Worm (Caenorhabditis elegans): ENCODE results near the gene mrp-4.

mrp-4 gene

ce11 chrX:9883837-9884324, at the start of gene mrp-4:
mrp-4 (plus strand) TSS chrX:9884274.
- no peak for TF ChIP-seq mls-2 (tag; optimal IDR thresholded peaks at IDR 0.05)
- TF ChIP-seq mab-5 (tag; optimal IDR thresholded peaks at IDR 0.05): no peak
- TF ChIP-seq drap-1 (GFP tag; optimal IDR thresholded peaks at IDR 0.05): no peak
- TF ChIP-seq unc-120 (tag; optimal IDR thresholded peaks at IDR 0.05; ENCODE audit: poor library complexity, severe bottlenecking): no peak
- TF ChIP-seq ces-1 (GFP tag; optimal IDR thresholded peaks at IDR 0.05): no peak
- no peak for TF ChIP-seq lsy-2 (tag; optimal IDR thresholded peaks at IDR 0.05)
- TF ChIP-seq bed-3 (GFP tag; optimal IDR thresholded peaks at IDR 0.05): no peak
- no peak for TF ChIP-seq ceh-43 (GFP tag; optimal IDR thresholded peaks at IDR 0.05)
- no peak for TF ChIP-seq nhr-28 (tag; optimal IDR thresholded peaks at IDR 0.05)
- no peak for TF ChIP-seq nhr-237 (tag; optimal IDR thresholded peaks at IDR 0.05)

ce11 chrX:9837989-9838541, 46.0 kb upstream of the mrp-4 start, which contains the start of gene ipla-2:
ipla-2 (minus strand) TSS chrX:9838039.
- TF ChIP-seq ztf-11 (tag; optimal IDR thresholded peaks at IDR 0.05) (no peak), hlh-1 (tag; optimal IDR thresholded peaks at IDR 0.05) (peak; percentile 16), mep-1 (tag; optimal IDR thresholded peaks at IDR 0.05) (peak; percentile 24), ces-1 (GFP tag; optimal IDR thresholded peaks at IDR 0.05) (peak; percentile 58), zip-8 (tag; optimal IDR thresholded peaks at IDR 0.05) (no peak), unc-120 (tag; optimal IDR thresholded peaks at IDR 0.05; ENCODE audit: poor library complexity, severe bottlenecking) (peak; percentile 7), unc-62 (GFP tag; optimal IDR thresholded peaks at IDR 0.05) (peak; percentile 44)

ce11 chrX:9840864-9841263, 43.2 kb upstream of the mrp-4 start:
- no peak for TF ChIP-seq lin-13 (tag; optimal IDR thresholded peaks at IDR 0.05)
- peak; percentile 80 for TF ChIP-seq unc-62 (GFP tag; optimal IDR thresholded peaks at IDR 0.05)
- peak; percentile 50 for TF ChIP-seq mab-5 (tag; optimal IDR thresholded peaks at IDR 0.05)

ce11 chrX:9842102-9842501, 42.0 kb upstream of the mrp-4 start:
- TF ChIP-seq unc-120 (tag; optimal IDR thresholded peaks at IDR 0.05; ENCODE audit: poor library complexity, severe bottlenecking): peak; percentile 6
- no peak for TF ChIP-seq elt-3 (tag; optimal IDR thresholded peaks at IDR 0.05)
- no peak for TF ChIP-seq mls-2 (tag; optimal IDR thresholded peaks at IDR 0.05)
- peak; percentile 47 for TF ChIP-seq unc-62 (GFP tag; optimal IDR thresholded peaks at IDR 0.05)
- peak; percentile 88 for TF ChIP-seq hlh-1 (tag; optimal IDR thresholded peaks at IDR 0.05)
- no peak for TF ChIP-seq nhr-28 (tag; optimal IDR thresholded peaks at IDR 0.05)

ce11 chrX:9843568-9843967, 40.5 kb upstream of the mrp-4 start:
- TF ChIP-seq flh-1 (GFP tag; optimal IDR thresholded peaks at IDR 0.05): no peak
- peak; percentile 69 for TF ChIP-seq unc-62 (GFP tag; optimal IDR thresholded peaks at IDR 0.05)
- TF ChIP-seq hlh-1 (tag; optimal IDR thresholded peaks at IDR 0.05): peak; percentile 59
- no peak for TF ChIP-seq ham-2 (GFP tag; optimal IDR thresholded peaks at IDR 0.05)

- peak; percentile 74 for TF ChIP-seq lsy-2 (tag; optimal IDR thresholded peaks at IDR 0.05)
- no peak for TF ChIP-seq flh-1 (GFP tag; optimal IDR thresholded peaks at IDR 0.05)
- no peak for TF ChIP-seq M03D4.4 (tag; optimal IDR thresholded peaks at IDR 0.05)
- TF ChIP-seq ztf-11 (tag; optimal IDR thresholded peaks at IDR 0.05): no peak
- TF ChIP-seq hlh-1 (tag; optimal IDR thresholded peaks at IDR 0.05): peak; percentile 9
- peak; percentile 23 for TF ChIP-seq unc-62 (GFP tag; optimal IDR thresholded peaks at IDR 0.05)
- no peak for TF ChIP-seq ces-1 (GFP tag; optimal IDR thresholded peaks at IDR 0.05)
- TF ChIP-seq zip-8 (tag; optimal IDR thresholded peaks at IDR 0.05): no peak
Observed at ce11 chrX:9845916-9846315, 38.2 kb upstream of the mrp-4 start.

- TF ChIP-seq M03D4.4 (tag; optimal IDR thresholded peaks at IDR 0.05) (no peak), elt-1 (tag; optimal IDR thresholded peaks at IDR 0.05; ENCODE audit: borderline replicate concordance, insufficient read depth) (no peak), lin-32 (GFP tag; optimal IDR thresholded peaks at IDR 0.05) (no peak)
Observed at ce11 chrX:9846975-9847374, 37.1 kb upstream of the mrp-4 start, which contains the start of gene vab-15. vab-15 (plus strand) TSS chrX:9847275.

- TF ChIP-seq nhr-2 (tag; optimal IDR thresholded peaks at IDR 0.05): peak; percentile 57
- TF ChIP-seq ztf-11 (tag; optimal IDR thresholded peaks at IDR 0.05): no peak
Observed at ce11 chrX:9848214-9848789, 35.8 kb upstream of the mrp-4 start.

Data from whole organism, mixed stage, embryonic.